Fruit fly (Drosophila melanogaster): ENCODE measurements around the gene CG42359.

The CG42359 gene

dm6 chr3R:19153502-19153983 is 8.6 kb downstream of the CG42359 start, which contains the start of gene CG5835 (continued):
- TF ChIP-seq h (optimal IDR thresholded peaks at IDR 0.05): no peak
- TF ChIP-seq CG7556 (GFP tag; optimal IDR thresholded peaks at IDR 0.05): no peak
- peak; percentile 50 for TF ChIP-seq CG8359 (GFP tag; optimal IDR thresholded peaks at IDR 0.05; ENCODE audit: borderline replicate concordance)
- TF ChIP-seq sug (tag; optimal IDR thresholded peaks at IDR 0.05): peak; percentile 58
- no peak for TF ChIP-seq C15 (GFP tag; IDR thresholded peaks at IDR 0.05)
- no peak for TF ChIP-seq Dip2 (GFP tag; IDR thresholded peaks at IDR 0.05)
- TF ChIP-seq seq (GFP tag; IDR thresholded peaks at IDR 0.05): peak; percentile 38; the same call in 1 of the 2 replicates
- no peak for TF ChIP-seq jumu (GFP tag; optimal IDR thresholded peaks at IDR 0.05)
- TF ChIP-seq CG8944 (GFP tag; optimal IDR thresholded peaks at IDR 0.05): no peak
- no peak for TF ChIP-seq disco-r (GFP tag; optimal IDR thresholded peaks at IDR 0.05)
- TF ChIP-seq gsb (GFP tag; IDR thresholded peaks at IDR 0.05): 0 out of 2 replicates have a peak, but pooled peaks have one; percentile 19
- TF ChIP-seq Oaz (GFP tag; IDR thresholded peaks at IDR 0.05): no peak
- no peak for TF ChIP-seq Dref (GFP tag; IDR thresholded peaks at IDR 0.05)
- no peak for TF ChIP-seq bowl (GFP tag; IDR thresholded peaks at IDR 0.05)
- no peak for TF ChIP-seq Antp (GFP tag; optimal IDR thresholded peaks at IDR 0.05)
- no peak for TF ChIP-seq CG15601 (tag; optimal IDR thresholded peaks at IDR 0.05)
- no peak for TF ChIP-seq Elba2 (GFP tag; optimal IDR thresholded peaks at IDR 0.05)
- no peak for TF ChIP-seq CG12219 (GFP tag; optimal IDR thresholded peaks at IDR 0.05)
- TF ChIP-seq CG6765 (GFP tag; optimal IDR thresholded peaks at IDR 0.05): peak; percentile 17
- TF ChIP-seq schlank (tag; optimal IDR thresholded peaks at IDR 0.05): no peak
- no peak for TF ChIP-seq Doc3 (GFP tag; IDR thresholded peaks at IDR 0.05; ENCODE audit: partially characterized antibody)
- no peak for TF ChIP-seq D19B (GFP tag; optimal IDR thresholded peaks at IDR 0.05)
- TF ChIP-seq Dp (GFP tag; optimal IDR thresholded peaks at IDR 0.05): no peak
- no peak for TF ChIP-seq CG33557 (GFP tag; optimal IDR thresholded peaks at IDR 0.05)
- TF ChIP-seq cg (GFP tag; optimal IDR thresholded peaks at IDR 0.05): no peak
- no peak for TF ChIP-seq pan (optimal IDR thresholded peaks at IDR 0.05)
- TF ChIP-seq pan (GFP tag; optimal IDR thresholded peaks at IDR 0.05 in 1 of 2, IDR thresholded peaks at IDR 0.05 in 1 of 2): no peak
- no peak for TF ChIP-seq az2 (GFP tag; optimal IDR thresholded peaks at IDR 0.05)
- TF ChIP-seq sob (GFP tag; IDR thresholded peaks at IDR 0.05): no peak
- no peak for TF ChIP-seq Xbp1 (GFP tag; optimal IDR thresholded peaks at IDR 0.05)
- TF ChIP-seq slbo (GFP tag; IDR thresholded peaks at IDR 0.05): peak; percentile 50
- peak in 1 of 2 experiments; percentile 19 for TF ChIP-seq Pdp1 (GFP tag; optimal IDR thresholded peaks at IDR 0.05)
- no peak for TF ChIP-seq ro (GFP tag; IDR thresholded peaks at IDR 0.05)
- no peak for TF ChIP-seq dm (GFP tag; optimal IDR thresholded peaks at IDR 0.05)
- no peak for TF ChIP-seq nmo (GFP tag; optimal IDR thresholded peaks at IDR 0.05)
- TF ChIP-seq CG5953 (GFP tag; IDR thresholded peaks at IDR 0.05): no peak
- no peak for TF ChIP-seq Optix (GFP tag; IDR thresholded peaks at IDR 0.05)
- no peak for TF ChIP-seq hb (GFP tag; IDR thresholded peaks at IDR 0.05; ENCODE audit: partially characterized antibody)
- TF ChIP-seq sc (optimal IDR thresholded peaks at IDR 0.05): no peak
- TF ChIP-seq sc (GFP tag; optimal IDR thresholded peaks at IDR 0.05): no peak
- TF ChIP-seq cato (GFP tag; optimal IDR thresholded peaks at IDR 0.05; ENCODE audit: borderline replicate concordance): no peak
- TF ChIP-seq CG6654 (GFP tag; optimal IDR thresholded peaks at IDR 0.05): no peak
- TF ChIP-seq sd (tag; optimal IDR thresholded peaks at IDR 0.05): peak; percentile 53
- TF ChIP-seq HmgD (GFP tag; optimal IDR thresholded peaks at IDR 0.05): no peak
- no peak for TF ChIP-seq CG1529 (GFP tag; optimal IDR thresholded peaks at IDR 0.05)
- TF ChIP-seq croc (GFP tag; conservative IDR thresholded peaks at IDR 0.05): no peak
- no peak for TF ChIP-seq CG10274 (GFP tag; optimal IDR thresholded peaks at IDR 0.05)
- no peak for TF ChIP-seq CG11398 (GFP tag; optimal IDR thresholded peaks at IDR 0.05)
- TF ChIP-seq Nf-YB (GFP tag; optimal IDR thresholded peaks at IDR 0.05): no peak
- TF ChIP-seq danr (GFP tag; IDR thresholded peaks at IDR 0.05): no peak
- no peak for TF ChIP-seq slou (GFP tag; optimal IDR thresholded peaks at IDR 0.05)
- TF ChIP-seq CG6175 (GFP tag; IDR thresholded peaks at IDR 0.05): no peak
- peak; percentile 37 for TF ChIP-seq CG2712 (tag; optimal IDR thresholded peaks at IDR 0.05)
